Fruit fly (Drosophila melanogaster) Kc167 (cell line): Measurements from ENCODE around the gene CG4045.

ENCODE experiments used
- Myc ChIP-seq: fragments of >200 bp; optimal IDR thresholded peaks from 2 replicates; lab custom pipeline; 2017; ENCODE audit warnings: missing external identifiers
- Sin3A ChIP-seq: fragments of >200 bp; optimal IDR thresholded peaks from 2 replicates; lab custom pipeline; 2018; ENCODE audit warnings: missing external identifiers
- h ChIP-seq: fragments of >200 bp; optimal IDR thresholded peaks from 3 replicates; lab custom pipeline; 2018; ENCODE audit warnings: missing external identifiers
- insv ChIP-seq: fragments of >200 bp; optimal IDR thresholded peaks from 3 replicates; lab custom pipeline; 2018; ENCODE audit warnings: missing external identifiers
- psq ChIP-seq: fragments of >200 bp; optimal IDR thresholded peaks from 2 replicates; lab custom pipeline; 2017; ENCODE audit warnings: missing external identifiers
- ttk ChIP-seq: sonication (Bioruptor generic); optimal IDR thresholded peaks from 2 replicates; lab custom pipeline; 2017; ENCODE audit warnings: missing external identifiers

CG4045 gene

DNA sequence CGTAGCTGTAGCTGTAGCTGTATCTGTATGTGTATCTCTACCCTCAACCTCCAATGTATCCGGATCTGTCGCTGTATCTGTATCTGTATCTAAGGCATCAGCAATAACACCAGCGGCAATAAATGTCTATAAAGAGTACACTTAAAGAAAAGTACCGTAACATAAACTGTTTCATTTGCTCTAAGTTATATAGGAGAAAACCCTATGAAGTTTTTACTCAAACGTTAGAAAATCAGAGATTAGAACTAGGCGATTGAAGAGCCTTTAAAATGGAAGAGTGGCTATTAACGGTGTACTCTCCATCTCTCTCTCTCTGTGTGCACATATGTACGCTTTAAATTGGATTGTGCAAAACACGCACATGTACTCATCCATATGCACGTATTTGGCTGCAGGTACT, 22.6 kb upstream of the CG4045 start:
- no peak for TF ChIP-seq Myc (lab: Kevin White, UChicago)
- no peak for TF ChIP-seq h (lab: Kevin White, UChicago)
- no peak for TF ChIP-seq ttk (lab: Kevin White, UChicago)
- no peak for TF ChIP-seq Sin3A (lab: Kevin White, UChicago)
- TF ChIP-seq psq (lab: Kevin White, UChicago), result no peak
- TF ChIP-seq insv (lab: Kevin White, UChicago), result no peak

DNA sequence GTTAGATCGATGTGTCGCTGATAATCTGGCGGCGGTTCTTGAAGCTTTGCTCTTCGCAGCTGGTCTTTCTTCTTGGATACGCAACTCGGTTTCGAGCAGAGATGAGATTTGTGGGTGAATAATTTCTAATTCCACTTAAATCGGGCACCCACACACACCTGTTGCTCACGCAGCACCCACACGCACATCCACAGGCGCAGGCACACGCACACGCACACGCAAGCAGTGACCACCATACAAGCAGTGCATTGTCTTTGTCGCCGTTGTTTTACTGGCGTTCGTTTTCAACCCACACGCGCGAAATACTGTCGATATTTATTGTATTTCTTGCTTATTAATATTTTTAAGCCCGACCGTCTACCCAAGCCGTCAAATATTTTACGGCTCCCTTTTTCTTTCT, 20.6 kb upstream of the CG4045 start:
- TF ChIP-seq ttk (lab: Kevin White, UChicago), result no peak
- no peak for TF ChIP-seq insv (lab: Kevin White, UChicago)
- no peak for TF ChIP-seq Sin3A (lab: Kevin White, UChicago)

DNA sequence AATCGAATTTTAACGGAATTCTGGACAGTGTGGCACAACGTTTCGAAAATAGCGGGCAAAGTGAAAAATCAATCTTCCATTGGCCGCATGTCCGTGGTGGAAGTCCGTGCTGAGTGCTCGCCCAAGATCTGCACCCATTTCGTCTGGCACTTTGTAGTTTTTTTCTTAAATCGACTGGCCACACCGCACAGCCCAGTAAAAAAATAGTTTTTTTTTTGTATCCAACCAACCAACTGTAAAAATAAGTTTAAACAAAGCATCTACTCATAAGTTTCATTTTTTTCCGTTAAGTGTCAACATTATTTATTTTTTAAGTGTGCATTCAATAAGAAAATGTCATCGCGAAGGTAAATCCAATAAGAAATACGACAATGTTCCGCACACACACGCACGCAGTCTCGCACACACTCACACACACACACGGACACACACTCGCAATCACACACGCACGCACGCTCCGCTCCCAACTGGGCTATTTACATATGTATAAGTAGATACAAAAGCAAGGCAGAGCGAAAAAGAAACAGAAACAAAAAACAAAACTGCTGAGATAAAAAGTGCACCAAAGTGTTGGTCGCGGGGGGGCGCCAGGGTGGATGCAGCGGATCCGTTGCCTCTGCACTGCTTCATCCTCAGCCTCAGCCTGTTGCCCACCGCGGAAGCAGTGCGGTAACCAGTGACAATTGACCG, 18.5 kb upstream of the CG4045 start, which contains the start of gene csw:
TSS of gene csw (plus strand) at position 163 of the 690 bp plus-strand sequence.
- TF ChIP-seq ttk (lab: Kevin White, UChicago), result no peak
- no peak for TF ChIP-seq psq (lab: Kevin White, UChicago)
- no peak for TF ChIP-seq Sin3A (lab: Kevin White, UChicago)
- no peak for TF ChIP-seq Myc (lab: Kevin White, UChicago)
- TF ChIP-seq insv (lab: Kevin White, UChicago), result no peak
- TF ChIP-seq h (lab: Kevin White, UChicago), result no peak

DNA sequence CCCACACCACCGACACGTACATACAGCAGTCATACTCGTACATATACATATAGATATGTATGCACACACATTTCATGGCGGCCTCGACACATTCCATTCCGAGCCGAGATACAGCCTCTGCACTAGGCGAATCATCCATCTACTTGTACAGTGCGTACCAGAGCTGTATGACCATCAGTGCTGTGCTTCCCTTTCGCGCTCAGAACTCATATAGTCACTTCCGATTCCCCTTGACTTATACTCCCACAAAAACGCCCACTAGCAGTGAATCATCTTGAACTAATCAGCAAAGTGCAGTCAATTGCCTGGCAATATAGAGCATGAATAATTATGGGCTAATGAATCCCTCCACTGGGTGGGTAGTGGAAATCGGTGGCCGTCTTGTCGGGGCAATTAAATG, 14.1 kb upstream of the CG4045 start:
- TF ChIP-seq h (lab: Kevin White, UChicago) (no peak), Myc (lab: Kevin White, UChicago) (no peak), Sin3A (lab: Kevin White, UChicago) (no peak), ttk (lab: Kevin White, UChicago) (no peak), psq (lab: Kevin White, UChicago) (no peak), insv (lab: Kevin White, UChicago) (no peak)

DNA sequence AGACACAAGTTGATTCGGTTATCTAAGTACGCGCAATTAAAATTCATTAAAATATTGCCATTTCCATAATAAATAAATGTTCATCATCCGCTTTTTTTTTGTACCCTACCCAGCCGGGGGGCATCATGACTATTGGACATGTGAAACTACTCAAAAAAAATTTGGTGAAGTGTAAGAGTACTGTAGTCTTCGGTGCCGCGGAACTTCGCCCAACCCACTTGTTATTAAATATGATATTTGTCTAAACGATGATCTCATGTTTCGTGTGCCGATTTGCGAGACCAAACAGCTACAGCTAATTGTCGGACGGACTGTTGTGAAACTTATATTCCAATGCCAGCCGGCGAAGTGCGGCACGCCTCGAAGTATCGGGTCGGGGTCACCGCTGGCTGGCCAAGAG, 13.1 kb upstream of the CG4045 start:
- TF ChIP-seq ttk (lab: Kevin White, UChicago), result no peak
- no peak for TF ChIP-seq h (lab: Kevin White, UChicago)
- no peak for TF ChIP-seq psq (lab: Kevin White, UChicago)
- no peak for TF ChIP-seq Myc (lab: Kevin White, UChicago)
- no peak for TF ChIP-seq insv (lab: Kevin White, UChicago)
- no peak for TF ChIP-seq Sin3A (lab: Kevin White, UChicago)

DNA sequence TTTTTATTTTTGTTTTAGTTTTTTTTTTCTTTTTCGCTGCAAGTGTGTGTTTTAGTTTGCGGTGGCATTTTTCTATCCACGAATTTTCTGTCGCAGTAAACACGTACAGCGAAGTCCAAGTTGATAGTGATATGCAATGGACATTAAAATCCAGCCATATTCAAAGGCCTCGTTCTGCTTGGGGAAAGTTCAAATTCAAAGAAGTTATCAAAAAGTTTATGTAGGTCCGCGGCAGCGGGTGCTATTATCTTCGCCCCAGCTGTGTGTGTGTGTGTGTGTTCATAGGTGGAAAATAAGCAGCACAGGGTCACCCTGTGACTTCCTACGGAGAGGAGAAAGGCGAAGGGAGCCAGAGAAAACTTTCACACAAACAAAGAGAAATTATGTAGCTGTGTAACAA, 11.8 kb upstream of the CG4045 start:
- TF ChIP-seq insv (lab: Kevin White, UChicago), result no peak

DNA sequence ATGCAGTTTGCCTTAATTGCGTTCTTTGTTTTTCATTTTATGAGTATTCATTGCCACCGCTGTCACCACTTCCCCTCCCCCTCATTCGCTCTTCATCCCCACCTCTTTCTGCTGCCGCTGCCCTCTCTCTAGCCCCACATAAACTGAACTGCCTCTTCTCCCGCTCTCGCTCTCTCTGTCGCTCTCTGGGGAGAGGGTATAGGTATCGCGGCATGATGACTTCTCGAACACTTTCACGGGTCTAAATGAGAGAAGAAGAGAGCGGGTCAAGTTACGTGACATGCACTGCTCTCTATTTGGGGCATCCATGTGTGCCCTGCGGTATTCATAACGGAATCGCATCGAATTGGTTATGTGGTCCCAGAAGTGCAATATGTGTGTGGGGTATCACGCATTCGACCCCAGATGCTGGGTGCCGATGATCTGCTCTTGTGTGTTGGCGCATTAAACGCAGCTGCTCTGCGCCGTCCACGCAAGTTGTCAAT, 8.0 kb upstream of the CG4045 start:
- TF ChIP-seq h (lab: Kevin White, UChicago) (no peak), Sin3A (lab: Kevin White, UChicago) (no peak), Myc (lab: Kevin White, UChicago) (no peak), insv (lab: Kevin White, UChicago) (no peak), ttk (lab: Kevin White, UChicago) (no peak), psq (lab: Kevin White, UChicago) (no peak)

DNA sequence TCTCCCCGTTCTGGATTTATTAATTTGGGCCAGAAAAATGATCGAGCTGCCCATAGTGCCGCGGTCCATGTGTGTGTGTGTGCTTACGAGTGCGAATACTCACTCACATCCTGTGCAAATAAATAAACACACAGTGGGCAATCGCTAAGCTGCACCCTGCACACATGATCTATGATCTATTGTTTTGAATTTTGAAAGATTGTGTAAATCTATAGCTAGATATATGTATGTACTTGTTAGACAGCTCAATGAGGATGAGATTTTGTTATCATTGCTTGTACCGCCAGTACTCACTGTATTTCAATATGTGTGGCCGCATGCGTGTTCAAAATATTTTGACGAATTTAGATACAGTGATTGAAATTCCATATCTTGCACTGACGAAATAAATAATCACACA, 7.4 kb upstream of the CG4045 start:
- TF ChIP-seq insv (lab: Kevin White, UChicago), result no peak
- no peak for TF ChIP-seq Myc (lab: Kevin White, UChicago)
- TF ChIP-seq psq (lab: Kevin White, UChicago), result no peak
- no peak for TF ChIP-seq Sin3A (lab: Kevin White, UChicago)
- no peak for TF ChIP-seq h (lab: Kevin White, UChicago)
- no peak for TF ChIP-seq ttk (lab: Kevin White, UChicago)

DNA sequence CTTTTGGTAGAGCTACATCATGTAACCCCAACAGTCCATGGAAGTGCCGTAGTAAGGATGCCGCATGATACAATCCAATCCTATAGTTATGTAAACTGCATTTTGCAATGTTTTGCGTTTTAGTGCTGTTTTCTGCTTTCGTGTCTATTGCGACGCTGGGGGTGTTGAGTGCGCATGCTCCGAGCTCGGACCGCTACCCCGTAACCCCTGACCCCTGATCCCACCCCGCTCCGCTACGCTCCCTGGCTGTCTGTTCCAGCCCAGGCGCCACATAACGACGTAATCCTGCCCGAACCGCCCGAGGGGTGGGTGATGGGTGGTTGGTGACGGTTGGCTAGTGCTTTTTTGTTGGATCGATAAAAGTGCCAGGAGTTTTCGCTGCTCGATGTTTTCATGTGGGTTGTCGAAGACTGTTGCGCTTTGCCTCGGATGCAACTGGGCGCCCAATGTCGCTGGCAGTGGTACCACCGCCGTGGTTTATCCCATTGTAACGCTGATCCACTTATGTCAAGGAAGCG, 6.2 kb upstream of the CG4045 start:
- TF ChIP-seq Sin3A (lab: Kevin White, UChicago) (no peak), ttk (lab: Kevin White, UChicago) (no peak), Myc (lab: Kevin White, UChicago) (no peak), psq (lab: Kevin White, UChicago) (no peak)

DNA sequence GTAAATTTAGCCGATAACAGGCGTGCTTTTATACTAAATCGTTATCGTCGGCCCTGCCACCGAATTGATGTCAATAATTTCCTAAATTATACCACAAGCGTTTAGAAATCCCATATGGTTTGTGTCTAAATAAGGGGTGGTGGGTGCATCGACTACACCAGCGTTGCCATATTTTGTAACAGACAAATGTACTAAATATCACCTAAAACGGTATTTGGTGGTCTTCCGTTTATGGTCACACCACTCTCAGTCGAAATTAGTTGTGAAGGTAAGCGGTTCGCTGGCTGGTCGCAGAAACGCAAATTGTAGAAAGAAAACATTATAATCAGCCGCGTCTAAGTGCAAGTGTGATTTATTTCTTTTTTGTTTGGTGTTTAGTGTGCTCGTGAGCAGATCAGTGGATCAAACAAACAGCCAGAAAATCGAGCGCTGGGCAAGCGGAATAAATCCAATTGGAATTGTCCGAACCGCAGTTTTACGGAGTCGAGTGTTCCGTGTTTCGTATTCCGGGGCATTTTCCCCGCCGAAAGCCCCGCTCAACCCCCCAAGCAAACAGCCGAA, 4.7 kb upstream of the CG4045 start, which contains the start of the genes CG16903 and Unc-76:
TSS of gene CG16903 (minus strand) at position 39 of the 561 bp plus-strand sequence.
TSS of gene Unc-76 (plus strand) at position 244 of the 561 bp plus-strand sequence.
- TF ChIP-seq Sin3A (lab: Kevin White, UChicago) (no peak), psq (lab: Kevin White, UChicago) (no peak), insv (lab: Kevin White, UChicago) (no peak), h (lab: Kevin White, UChicago) (no peak), Myc (lab: Kevin White, UChicago) (no peak), ttk (lab: Kevin White, UChicago) (no peak)

DNA sequence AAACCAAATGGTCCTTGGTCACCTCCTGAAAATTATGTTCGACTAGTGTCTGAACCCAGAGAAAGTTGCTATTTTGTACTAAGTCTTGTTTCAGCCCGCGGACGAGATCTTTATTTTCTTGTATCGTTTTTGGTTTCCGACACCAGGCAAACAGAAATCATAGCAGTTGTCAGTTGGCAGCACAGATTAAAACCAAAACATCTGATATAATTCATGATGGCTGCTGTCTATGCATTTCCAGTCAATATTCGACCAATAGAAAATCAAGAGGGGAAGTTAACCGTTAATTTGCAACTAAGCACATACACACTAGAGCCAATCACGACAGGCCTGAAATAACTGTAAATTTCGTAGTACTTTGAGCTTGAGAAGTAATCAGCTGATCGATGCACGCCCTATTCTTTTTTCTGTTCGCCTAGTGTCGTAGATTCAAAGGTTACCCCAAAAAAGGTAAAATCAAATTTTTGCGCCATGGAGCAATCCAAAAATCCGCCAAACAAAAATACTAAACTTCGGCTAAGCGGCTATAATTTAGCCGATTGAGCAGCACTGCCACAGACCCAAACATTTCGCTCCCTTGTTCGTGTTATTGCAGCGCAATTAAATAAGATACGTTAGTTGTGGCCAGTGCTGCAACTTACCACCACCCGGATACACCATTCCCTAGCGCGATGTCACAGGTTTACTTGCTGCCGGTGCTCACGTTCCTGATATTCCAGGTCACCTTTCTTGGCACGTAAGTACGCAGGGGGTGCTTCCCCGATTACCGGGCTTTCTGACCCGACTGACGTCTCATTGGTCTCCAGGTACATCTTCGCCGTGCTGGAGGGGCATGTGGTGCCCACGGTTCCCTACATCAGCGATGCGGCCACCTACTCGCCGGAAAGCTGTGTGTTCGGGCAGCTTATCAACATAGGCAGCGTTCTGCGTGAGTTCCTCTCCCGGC, 985 bp upstream of the CG4045 start, which contains the start of gene CG4025:
TSS of gene CG4025 (plus strand) at position 555 of the 946 bp plus-strand sequence.
- no peak for TF ChIP-seq ttk (lab: Kevin White, UChicago)
- no peak for TF ChIP-seq insv (lab: Kevin White, UChicago)
- TF ChIP-seq Sin3A (lab: Kevin White, UChicago), result no peak
- TF ChIP-seq h (lab: Kevin White, UChicago), result no peak
- no peak for TF ChIP-seq Myc (lab: Kevin White, UChicago)
- no peak for TF ChIP-seq psq (lab: Kevin White, UChicago)
